Worm (Caenorhabditis elegans): Measurements from ENCODE around the gene dnj-16.

- no peak for TF ChIP-seq unc-86 (tag; optimal IDR thresholded peaks at IDR 0.05)
- no peak for TF ChIP-seq lin-39 (tag; optimal IDR thresholded peaks at IDR 0.05)
- no peak for TF ChIP-seq ceh-82 (tag; optimal IDR thresholded peaks at IDR 0.05)
- TF ChIP-seq nhr-90 (tag; optimal IDR thresholded peaks at IDR 0.05; ENCODE audit: poor library complexity), result no peak
- no peak for TF ChIP-seq lsy-2 (tag; optimal IDR thresholded peaks at IDR 0.05)
- no peak for TF ChIP-seq lir-3 (tag; optimal IDR thresholded peaks at IDR 0.05; ENCODE audit: poor library complexity)
- TF ChIP-seq aly-2 (tag; optimal IDR thresholded peaks at IDR 0.05), result no peak
These were observed 6.0 kb downstream of the dnj-16 start, which contains the start of gene asd-1 for ce11 chrIII:4196988-4197384.
